Fruit fly (Drosophila melanogaster): ENCODE measurements around the gene MFS3.
A peak's percentile ranks its signal among the peaks of the same experiment; 100 is the strongest.

Gene MFS3

DNA sequence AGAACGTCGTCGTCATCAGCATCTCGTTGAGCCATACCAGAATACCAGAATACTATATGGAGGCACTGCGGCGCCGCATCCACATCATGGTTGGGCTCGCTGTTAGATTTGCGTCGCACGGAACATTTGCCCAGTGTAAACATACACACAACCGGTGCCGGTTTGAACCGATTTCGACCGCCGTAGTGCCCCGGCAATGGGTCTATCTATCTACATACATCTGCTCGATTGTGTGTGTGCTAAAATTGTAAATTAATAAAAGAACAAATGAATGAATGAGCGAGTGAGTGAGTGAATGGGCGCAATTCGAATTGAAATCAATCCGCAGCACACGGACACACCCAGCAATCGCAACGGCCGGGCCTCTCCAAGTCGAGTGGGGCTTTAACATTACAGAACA is 17.6 kb upstream of the MFS3 start (continued):
- peak; percentile 18 for TF ChIP-seq grn (GFP tag; optimal IDR thresholded peaks at IDR 0.05)
- TF ChIP-seq bab2 (GFP tag; optimal IDR thresholded peaks at IDR 0.05): no peak
- TF ChIP-seq CG10321 (GFP tag; IDR thresholded peaks at IDR 0.05): no peak
- no peak for TF ChIP-seq gsb (GFP tag; IDR thresholded peaks at IDR 0.05)
- TF ChIP-seq CG10462 (GFP tag; optimal IDR thresholded peaks at IDR 0.05): no peak
- TF ChIP-seq PHDP (tag; optimal IDR thresholded peaks at IDR 0.05): peak; percentile 8
- TF ChIP-seq CG9609 (GFP tag; optimal IDR thresholded peaks at IDR 0.05): no peak
- no peak for TF ChIP-seq kah (GFP tag; optimal IDR thresholded peaks at IDR 0.05)
- TF ChIP-seq lov (optimal IDR thresholded peaks at IDR 0.05): no peak
- no peak for TF ChIP-seq lov (GFP tag; IDR thresholded peaks at IDR 0.05)
- TF ChIP-seq CG3838 (GFP tag; optimal IDR thresholded peaks at IDR 0.05): no peak
- TF ChIP-seq CG17186 (GFP tag; optimal IDR thresholded peaks at IDR 0.05): no peak
- TF ChIP-seq CG1024 (GFP tag; IDR thresholded peaks at IDR 0.05): no peak
- TF ChIP-seq CG31365 (tag; optimal IDR thresholded peaks at IDR 0.05): no peak
- TF ChIP-seq CG5180 (GFP tag; optimal IDR thresholded peaks at IDR 0.05): no peak
- no peak for TF ChIP-seq NFAT (GFP tag; IDR thresholded peaks at IDR 0.05)
- TF ChIP-seq Taf1 (GFP tag; IDR thresholded peaks at IDR 0.05): no peak
- no peak for TF ChIP-seq ham (GFP tag; IDR thresholded peaks at IDR 0.05)
- TF ChIP-seq hb (GFP tag; IDR thresholded peaks at IDR 0.05; ENCODE audit: partially characterized antibody): no peak
- peak; percentile 69 for TF ChIP-seq mirr (GFP tag; optimal IDR thresholded peaks at IDR 0.05)
- TF ChIP-seq HLH4C (GFP tag; IDR thresholded peaks at IDR 0.05; ENCODE audit: partially characterized antibody): no peak
- no peak for TF ChIP-seq NC2β (GFP tag; optimal IDR thresholded peaks at IDR 0.05)
- no peak for TF ChIP-seq CG43689 (GFP tag; IDR thresholded peaks at IDR 0.05)
- no peak for TF ChIP-seq ewg (GFP tag; optimal IDR thresholded peaks at IDR 0.05)
- TF ChIP-seq CG15479 (GFP tag; optimal IDR thresholded peaks at IDR 0.05): no peak
- no peak for TF ChIP-seq CG14441 (GFP tag; IDR thresholded peaks at IDR 0.05)
- no peak for TF ChIP-seq org-1 (GFP tag; optimal IDR thresholded peaks at IDR 0.05)
- TF ChIP-seq H2.0 (GFP tag; IDR thresholded peaks at IDR 0.05): no peak
- TF ChIP-seq abd-A (tag; optimal IDR thresholded peaks at IDR 0.05): peak; percentile 9
- no peak for TF ChIP-seq YL-1 (GFP tag; optimal IDR thresholded peaks at IDR 0.05)
- TF ChIP-seq CG8944 (GFP tag; optimal IDR thresholded peaks at IDR 0.05): no peak
- no peak for TF ChIP-seq D (optimal IDR thresholded peaks at IDR 0.05)
- no peak for TF ChIP-seq D (GFP tag; optimal IDR thresholded peaks at IDR 0.05)
- no peak for TF ChIP-seq CG7745 (tag; optimal IDR thresholded peaks at IDR 0.05)
- TF ChIP-seq da (GFP tag; optimal IDR thresholded peaks at IDR 0.05): no peak
- TF ChIP-seq ems (GFP tag; optimal IDR thresholded peaks at IDR 0.05): no peak
- TF ChIP-seq p53 (GFP tag; optimal IDR thresholded peaks at IDR 0.05): no peak
- no peak for TF ChIP-seq knrl (GFP tag; IDR thresholded peaks at IDR 0.05; ENCODE audit: partially characterized antibody)
- no peak for TF ChIP-seq prd (optimal IDR thresholded peaks at IDR 0.05)
- TF ChIP-seq prd (GFP tag; IDR thresholded peaks at IDR 0.05): no peak
- TF ChIP-seq esg (GFP tag; conservative IDR thresholded peaks at IDR 0.05): no peak
- no peak for TF ChIP-seq Hmx (GFP tag; optimal IDR thresholded peaks at IDR 0.05)
- TF ChIP-seq CG17912 (GFP tag; optimal IDR thresholded peaks at IDR 0.05): no peak
- no peak for TF ChIP-seq CG14710 (tag; optimal IDR thresholded peaks at IDR 0.05)
- TF ChIP-seq CG13287 (GFP tag; IDR thresholded peaks at IDR 0.05; ENCODE audit: partially characterized antibody): no peak; the same call in 1 of the 2 replicates
- peak; percentile 15 for TF ChIP-seq CG6813 (GFP tag; optimal IDR thresholded peaks at IDR 0.05)
- no peak for TF ChIP-seq grau (tag; optimal IDR thresholded peaks at IDR 0.05)
- TF ChIP-seq CG12659 (GFP tag; optimal IDR thresholded peaks at IDR 0.05): peak; percentile 13
- no peak for TF ChIP-seq CG6272 (GFP tag; IDR thresholded peaks at IDR 0.05)
- TF ChIP-seq CG14860 (GFP tag; IDR thresholded peaks at IDR 0.05; ENCODE audit: partially characterized antibody): no peak
- no peak for TF ChIP-seq ssp (GFP tag; IDR thresholded peaks at IDR 0.05)
- TF ChIP-seq hkb (optimal IDR thresholded peaks at IDR 0.05): no peak
- no peak for TF ChIP-seq hkb (GFP tag; IDR thresholded peaks at IDR 0.05)
